Worm (Caenorhabditis elegans) whole organism, early embryonic: ENCODE results near the gene ZK84.2.

Experiments used
- B0310.2 ChIP-seq: sonication (generic microtip); optimal IDR thresholded peaks from 2 replicates; lab custom pipeline; 2016; ENCODE audit warnings: mild to moderate bottlenecking, missing genetic modification characterization, missing compliant biosample characterization
- aly-1 ChIP-seq: sonication (generic microtip); optimal IDR thresholded peaks from 2 replicates; lab custom pipeline; 2016; ENCODE audit warnings: missing genetic modification characterization, missing compliant biosample characterization
- ama-1 ChIP-seq: fragments of 150-350 bp; optimal IDR thresholded peaks from 2 replicates; lab custom pipeline; 2014
- ceh-13 ChIP-seq: fragments of 200-800 bp; sonication (Bioruptor generic); optimal IDR thresholded peaks from 2 replicates; lab custom pipeline; 2018; ENCODE audit warnings: mild to moderate bottlenecking, missing genetic modification characterization, missing compliant biosample characterization
- ets-7 ChIP-seq: sonication (generic microtip); optimal IDR thresholded peaks from 2 replicates; lab custom pipeline; 2016; ENCODE audit warnings: missing genotype, missing genetic modification characterization, missing compliant biosample characterization
- flt-1 ChIP-seq: fragments of 200-800 bp; sonication (Bioruptor generic); IDR thresholded peaks from 2 replicates; pipeline ENCODE4 v1.3.6; 2022; ENCODE audit warnings: missing genetic modification characterization, missing compliant biosample characterization
- hmbx-1 ChIP-seq: sonication (generic microtip); optimal IDR thresholded peaks from 2 replicates; lab custom pipeline; 2016; ENCODE audit warnings: mild to moderate bottlenecking, missing genetic modification characterization, missing compliant biosample characterization
- hmg-4 ChIP-seq: fragments of 200-800 bp; sonication (Bioruptor generic); optimal IDR thresholded peaks from 2 replicates; lab custom pipeline; 2018; ENCODE audit warnings: mild to moderate bottlenecking, missing genetic modification characterization, missing compliant biosample characterization
- hnd-1 ChIP-seq: sonication (generic microtip); optimal IDR thresholded peaks from 2 replicates; lab custom pipeline; 2016; ENCODE audit warnings: missing genetic modification characterization, missing compliant biosample characterization
- scrt-1 ChIP-seq: fragments of 200-800 bp; sonication (Bioruptor generic); IDR thresholded peaks from 2 replicates; pipeline ENCODE4 v1.3.6; 2022; ENCODE audit warnings: missing genetic modification characterization, missing compliant biosample characterization
- sea-1 ChIP-seq: fragments of 200-800 bp; sonication (Bioruptor generic); conservative IDR thresholded peaks from 2 replicates; pipeline ENCODE4 v1.3.6; 2022; ENCODE audit warnings: missing genetic modification characterization, missing compliant biosample characterization
- tbx-11 ChIP-seq: fragments of 200-800 bp; sonication (Bioruptor generic); IDR thresholded peaks from 2 replicates; pipeline ENCODE4 v1.3.6; 2022; ENCODE audit warnings: missing genetic modification characterization, missing compliant biosample characterization

DNA sequence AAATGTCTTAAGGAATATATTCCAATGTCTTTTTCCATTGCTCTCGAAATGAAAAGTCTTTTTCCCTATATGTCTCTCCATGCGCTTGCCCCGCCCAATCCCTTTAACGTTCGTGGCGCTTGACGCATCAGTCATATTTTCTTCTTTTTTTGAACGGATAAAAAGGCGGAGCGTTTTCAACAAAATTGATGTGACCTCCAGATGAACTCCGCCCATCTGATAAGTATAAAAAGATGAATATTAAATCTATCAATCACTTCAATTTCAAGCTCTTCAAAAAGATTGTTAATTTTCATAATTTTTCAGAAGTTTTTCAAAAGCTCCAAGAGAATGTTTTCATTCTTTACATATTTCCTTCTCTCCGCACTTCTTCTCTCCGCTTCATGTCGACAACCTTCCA, 18.1 kb upstream of the ZK84.2 start, which contains the start of gene ins-4:
- TF ChIP-seq aly-1 (no peak), scrt-1 (GFP tag; lab: Robert Waterston, UW) (no peak), tbx-11 (GFP tag; lab: Robert Waterston, UW) (no peak), flt-1 (GFP tag; lab: Robert Waterston, UW) (no peak), ama-1 (lab: Kevin White, UChicago) (no peak), hmbx-1 (tag; lab: Kevin White, UChicago) (no peak), hnd-1 (tag; lab: Kevin White, UChicago) (no peak), ceh-13 (GFP tag; lab: Kevin White, UChicago) (no peak), sea-1 (GFP tag; lab: Robert Waterston, UW) (no peak), B0310.2 (tag; lab: Kevin White, UChicago) (no peak), hmg-4 (GFP tag; lab: Kevin White, UChicago) (no peak), ets-7 (tag; lab: Kevin White, UChicago) (no peak)
